Fruit fly (Drosophila melanogaster): ENCODE data around the gene eIF2gamma.
A peak's percentile ranks its signal among the peaks of the same experiment; 100 is the strongest.

DNA sequence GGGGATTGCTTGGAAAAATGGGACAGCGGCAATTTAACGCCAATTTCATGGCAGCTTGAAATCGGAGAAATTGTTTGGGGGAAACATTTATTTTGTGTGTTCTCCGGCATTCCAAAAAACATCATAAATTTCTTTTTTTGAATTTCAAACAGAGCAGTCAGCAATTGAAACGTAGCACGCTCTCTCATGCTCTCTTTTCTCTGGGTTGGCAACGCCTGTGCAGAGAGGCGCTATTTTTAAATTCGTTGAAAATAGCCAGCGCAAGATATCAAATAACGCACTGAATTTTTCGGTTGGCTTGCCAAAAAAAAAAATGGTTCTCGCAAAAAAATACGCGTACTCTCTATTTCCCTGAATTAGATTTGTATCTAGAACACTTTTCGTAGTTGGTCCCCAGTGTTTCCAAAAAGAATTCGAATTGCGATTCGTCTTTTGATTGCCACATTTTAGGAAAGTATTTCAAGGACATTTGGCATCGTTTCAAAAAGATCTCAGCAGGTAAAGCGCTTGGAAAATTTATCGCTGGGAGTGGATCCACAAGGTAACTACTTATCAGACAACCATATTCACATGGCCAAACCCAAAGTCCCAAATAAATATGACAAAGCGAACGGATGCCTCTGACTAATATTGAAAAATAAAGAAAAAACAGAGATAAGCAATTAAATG, 22.9 kb upstream of the eIF2gamma start:
- TF ChIP-seq CG8478 (optimal IDR thresholded peaks at IDR 0.05) (no peak), CTCF (optimal IDR thresholded peaks at IDR 0.05) (peak in 1 of 2 experiments; percentile 32)

All from S2 (cell line).